Fruit fly (Drosophila melanogaster): Measurements from ENCODE around the gene CkIIalpha-i1.

Gene CkIIalpha-i1

DNA sequence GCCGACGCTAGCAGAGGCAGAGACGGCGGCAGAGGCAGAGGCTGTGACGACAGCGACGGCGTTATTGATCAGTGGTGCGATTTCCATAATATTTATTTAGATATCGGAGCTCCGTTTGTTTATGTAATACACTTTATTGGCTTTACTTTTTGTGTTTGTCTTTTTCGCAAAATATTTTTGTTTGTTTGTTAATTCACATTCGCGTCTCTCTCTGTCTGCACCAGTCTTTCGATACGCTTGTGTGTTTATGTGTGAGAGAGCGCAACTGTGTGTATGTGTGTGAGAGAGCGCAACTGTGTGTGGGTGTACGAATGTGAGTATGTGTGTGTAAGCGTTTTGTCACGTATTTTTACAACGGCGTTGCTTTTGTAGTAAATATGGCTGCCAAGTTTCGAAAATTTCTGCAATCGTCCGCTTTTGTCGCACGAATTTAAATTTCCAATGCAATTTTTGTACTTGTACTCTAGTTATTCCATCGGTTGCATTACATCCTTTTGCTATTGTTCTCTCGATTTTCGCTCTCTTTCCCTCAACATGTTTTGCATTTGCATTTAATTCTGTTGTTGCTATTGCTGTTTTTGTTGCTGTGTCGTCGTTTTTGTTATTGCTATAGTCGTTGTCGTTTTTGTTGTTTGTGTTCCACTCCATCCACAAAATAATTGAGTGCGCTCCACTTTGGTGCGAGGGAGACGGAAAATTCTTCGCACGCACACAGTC lies 8.9 kb downstream of the CkIIalpha-i1 start (continued):
- TF ChIP-seq bab2 (GFP tag; optimal IDR thresholded peaks at IDR 0.05) = no peak
- peak; percentile 85 for TF ChIP-seq sr (GFP tag; IDR thresholded peaks at IDR 0.05)
- TF ChIP-seq mirr (GFP tag; optimal IDR thresholded peaks at IDR 0.05) = peak; percentile 41
- peak; percentile 25 for TF ChIP-seq HHEX (GFP tag; optimal IDR thresholded peaks at IDR 0.05)
- no peak for TF ChIP-seq lov (optimal IDR thresholded peaks at IDR 0.05)
- no peak for TF ChIP-seq lov (GFP tag; IDR thresholded peaks at IDR 0.05)
- no peak for TF ChIP-seq CG9876 (GFP tag; optimal IDR thresholded peaks at IDR 0.05)
- peak; percentile 52 for TF ChIP-seq sens (GFP tag)
- no peak for TF ChIP-seq CG11456 (GFP tag; IDR thresholded peaks at IDR 0.05)
- no peak for TF ChIP-seq NC2β (GFP tag; optimal IDR thresholded peaks at IDR 0.05)
- no peak for TF ChIP-seq fu2 (GFP tag; optimal IDR thresholded peaks at IDR 0.05)
- peak; percentile 25 for TF ChIP-seq CG34376 (GFP tag; optimal IDR thresholded peaks at IDR 0.05)
- peak; percentile 62 for TF ChIP-seq kni (GFP tag; optimal IDR thresholded peaks at IDR 0.05)
- no peak for TF ChIP-seq CG10654 (GFP tag; optimal IDR thresholded peaks at IDR 0.05)
- TF ChIP-seq fd102C (GFP tag; optimal IDR thresholded peaks at IDR 0.05) = no peak
- TF ChIP-seq lola (GFP tag; optimal IDR thresholded peaks at IDR 0.05) = peak in 1 of 3 experiments; percentile 59
- no peak for TF ChIP-seq CG7963 (GFP tag; IDR thresholded peaks at IDR 0.05; ENCODE audit: partially characterized antibody)
- no peak for TF ChIP-seq Kr (GFP tag; optimal IDR thresholded peaks at IDR 0.05)
- peak; percentile 35 for TF ChIP-seq grn (GFP tag; optimal IDR thresholded peaks at IDR 0.05)
- peak; percentile 47; the same call in 1 of the 2 replicates for TF ChIP-seq Xrp1 (GFP tag; IDR thresholded peaks at IDR 0.05)
- peak; percentile 19 for TF ChIP-seq B-H2 (GFP tag; optimal IDR thresholded peaks at IDR 0.05)
- TF ChIP-seq wek (GFP tag; optimal IDR thresholded peaks at IDR 0.05) = peak; percentile 52
- no peak for TF ChIP-seq CG17186 (GFP tag; optimal IDR thresholded peaks at IDR 0.05)
- TF ChIP-seq lbe (GFP tag; optimal IDR thresholded peaks at IDR 0.05) = peak; percentile 73
- TF ChIP-seq otp (GFP tag; IDR thresholded peaks at IDR 0.05) = no peak
- no peak for TF ChIP-seq HLH54F (GFP tag; optimal IDR thresholded peaks at IDR 0.05)
- TF ChIP-seq slou (GFP tag; optimal IDR thresholded peaks at IDR 0.05) = no peak
- no peak for TF ChIP-seq CG3847 (GFP tag; IDR thresholded peaks at IDR 0.05)
- peak; percentile 27; the same call in 1 of the 2 replicates for TF ChIP-seq bowl (GFP tag; IDR thresholded peaks at IDR 0.05)
- TF ChIP-seq Dek (tag; optimal IDR thresholded peaks at IDR 0.05) = peak; percentile 29
- TF ChIP-seq CG1647 (GFP tag; optimal IDR thresholded peaks at IDR 0.05) = peak; percentile 22
- no peak for TF ChIP-seq zfh2 (GFP tag; optimal IDR thresholded peaks at IDR 0.05)
- peak; percentile 26 for TF ChIP-seq CG12769 (tag; optimal IDR thresholded peaks at IDR 0.05)
- no peak for TF ChIP-seq aop (GFP tag; IDR thresholded peaks at IDR 0.05)
- no peak for TF ChIP-seq CG7357 (GFP tag; IDR thresholded peaks at IDR 0.05)
- TF ChIP-seq CG1832 (GFP tag; optimal IDR thresholded peaks at IDR 0.05) = no peak
- no peak for TF ChIP-seq her (GFP tag; optimal IDR thresholded peaks at IDR 0.05)
- TF ChIP-seq rib (GFP tag; IDR thresholded peaks at IDR 0.05) = peak; percentile 46; the same call in 1 of the 2 replicates
- TF ChIP-seq CG14860 (GFP tag; IDR thresholded peaks at IDR 0.05; ENCODE audit: partially characterized antibody) = no peak
- no peak for TF ChIP-seq CG13624 (GFP tag; optimal IDR thresholded peaks at IDR 0.05)
- no peak for TF ChIP-seq pfk (GFP tag; optimal IDR thresholded peaks at IDR 0.05)
- no peak for TF ChIP-seq Sin3A (optimal IDR thresholded peaks at IDR 0.05)
- TF ChIP-seq CG2116 (GFP tag; optimal IDR thresholded peaks at IDR 0.05) = peak; percentile 4
- no peak for TF ChIP-seq Hand (GFP tag; optimal IDR thresholded peaks at IDR 0.05)
- no peak for TF ChIP-seq CG10209 (GFP tag; optimal IDR thresholded peaks at IDR 0.05)
- TF ChIP-seq Abd-B (GFP tag; optimal IDR thresholded peaks at IDR 0.05) = no peak
- no peak for TF ChIP-seq CG8290 (GFP tag; optimal IDR thresholded peaks at IDR 0.05)
- no peak for TF ChIP-seq CG8290 (tag; optimal IDR thresholded peaks at IDR 0.05)
- no peak; the same call in 1 of the 2 replicates for TF ChIP-seq CG13287 (GFP tag; IDR thresholded peaks at IDR 0.05; ENCODE audit: partially characterized antibody)
- peak; percentile 58 for TF ChIP-seq Drgx (GFP tag; IDR thresholded peaks at IDR 0.05)
- no peak for TF ChIP-seq ash1 (GFP tag; optimal IDR thresholded peaks at IDR 0.05)
